Worm (Caenorhabditis elegans) whole organism, L4 larva: Measurements from ENCODE around the gene C51E3.10.

ENCODE experiments used
- F49E8.2 ChIP-seq: sonication (generic microtip); optimal IDR thresholded peaks from 2 replicates; lab custom pipeline; 2016; ENCODE audit warnings: missing compliant biosample characterization, mild to moderate bottlenecking, missing genetic modification characterization, borderline replicate concordance
- R02D3.7 ChIP-seq: fragments of 150-350 bp; sonication (generic microtip); optimal IDR thresholded peaks from 3 replicates; lab custom pipeline; 2014; ENCODE audit warnings: missing biosample characterization, missing genetic modification characterization
- T26A8.4 ChIP-seq: fragments of 200-800 bp; sonication (Bioruptor generic); IDR thresholded peaks from 2 replicates; pipeline ENCODE4 v1.3.6; 2022; ENCODE audit warnings: missing genetic modification characterization, missing compliant biosample characterization
- ama-1 ChIP-seq: fragments of 150-350 bp; optimal IDR thresholded peaks from 2 replicates; lab custom pipeline; 2014; ENCODE audit warnings: inconsistent platforms, mixed read lengths
- arid-1 ChIP-seq: fragments of 200-800 bp; sonication (Bioruptor generic); conservative IDR thresholded peaks from 2 replicates; pipeline ENCODE4 v1.3.6; 2022; ENCODE audit warnings: missing genetic modification reagents, missing genetic modification characterization, missing compliant biosample characterization
- ceh-20 ChIP-seq: fragments of 200-800 bp; sonication (Bioruptor generic); IDR thresholded peaks from 2 replicates; pipeline ENCODE4 v1.3.6; 2022; ENCODE audit warnings: missing genetic modification reagents, missing genetic modification characterization, missing compliant biosample characterization
- ctbp-1 ChIP-seq: fragments of 200-800 bp; sonication (Bioruptor generic); IDR thresholded peaks from 2 replicates; pipeline ENCODE4 v1.3.6; 2022; ENCODE audit warnings: missing genetic modification reagents, missing genetic modification characterization, missing compliant biosample characterization
- daf-16 ChIP-seq, 3 experiments: sonication (generic microtip); optimal IDR thresholded peaks; 2 replicates each; lab custom pipeline; 2016 to 2017; ENCODE audit warnings: missing genetic modification characterization in 3 of 3, missing genetic modification reagents in 3 of 3, mild to moderate bottlenecking in 2 of 3, missing compliant biosample characterization in 2 of 3, missing biosample characterization in 1 of 3, moderate library complexity in 1 of 3
- dmd-6 ChIP-seq: fragments of 200-800 bp; sonication (Bioruptor generic); IDR thresholded peaks from 2 replicates; pipeline ENCODE4 v1.3.6; 2022; ENCODE audit warnings: missing genetic modification reagents, missing genetic modification characterization, missing compliant biosample characterization
- dmd-8 ChIP-seq: fragments of 200-800 bp; sonication (Bioruptor generic); IDR thresholded peaks from 2 replicates; pipeline ENCODE4 v1.3.6; 2022; ENCODE audit warnings: missing genetic modification characterization, missing compliant biosample characterization
- duxl-1 ChIP-seq: sonication (generic microtip); optimal IDR thresholded peaks from 2 replicates; lab custom pipeline; 2016; ENCODE audit warnings: mild to moderate bottlenecking, missing genetic modification characterization, moderate library complexity, missing compliant biosample characterization; ENCODE audit not compliant: poor library complexity
- dve-1 ChIP-seq: sonication (generic microtip); optimal IDR thresholded peaks from 2 replicates; lab custom pipeline; 2017; ENCODE audit warnings: antibody characterized with exemption, mild to moderate bottlenecking, missing genetic modification characterization, missing compliant biosample characterization; ENCODE audit not compliant: insufficient read depth
- egl-43 ChIP-seq: fragments of 200-800 bp; sonication (Bioruptor generic); IDR thresholded peaks from 2 replicates; pipeline ENCODE4 v1.3.6; 2022; ENCODE audit warnings: missing genetic modification reagents, missing genetic modification characterization, missing compliant biosample characterization
- hlh-30 ChIP-seq: sonication (generic microtip); optimal IDR thresholded peaks from 2 replicates; lab custom pipeline; 2017; ENCODE audit warnings: antibody characterized with exemption, mild to moderate bottlenecking, missing genetic modification characterization, missing compliant biosample characterization; ENCODE audit not compliant: insufficient read depth
- jun-1 ChIP-seq: fragments of 150-350 bp; optimal IDR thresholded peaks from 2 replicates; lab custom pipeline; 2014; ENCODE audit warnings: missing biosample characterization, missing genetic modification reagents, missing genetic modification characterization
- lin-13 ChIP-seq: fragments of 150-350 bp; optimal IDR thresholded peaks from 2 replicates; lab custom pipeline; 2014; ENCODE audit warnings: missing biosample characterization, missing genetic modification reagents, missing genetic modification characterization
- lir-3 ChIP-seq: sonication (generic microtip); optimal IDR thresholded peaks from 2 replicates; lab custom pipeline; 2016; ENCODE audit warnings: mild to moderate bottlenecking, missing genetic modification characterization, missing compliant biosample characterization
- lsy-2 ChIP-seq, 2 experiments: fragments of 150-350 bp in 1 of 2; sonication (generic microtip) in 1 of 2; optimal IDR thresholded peaks; 2 replicates each; lab custom pipeline; 2014 to 2017; ENCODE audit warnings: missing biosample characterization in 2 of 2, missing genetic modification characterization in 2 of 2
- madf-9 ChIP-seq: fragments of 200-800 bp; sonication (Bioruptor generic); conservative IDR thresholded peaks from 2 replicates; pipeline ENCODE4 v1.3.6; 2022; ENCODE audit warnings: missing genetic modification reagents, missing genetic modification characterization, missing compliant biosample characterization
- mdl-1 ChIP-seq, 2 experiments: fragments of 150-350 bp in 1 of 2; sonication (generic microtip) in 1 of 2; optimal IDR thresholded peaks; 2 replicates each; lab custom pipeline; 2014 to 2017; ENCODE audit warnings: missing biosample characterization in 2 of 2, missing genetic modification characterization in 2 of 2
- mep-1 ChIP-seq: fragments of 150-350 bp; sonication (generic microtip); optimal IDR thresholded peaks from 3 replicates; lab custom pipeline; 2014; ENCODE audit warnings: missing biosample characterization, missing genetic modification characterization
- mxl-2 ChIP-seq: fragments of 200-800 bp; sonication (Bioruptor generic); conservative IDR thresholded peaks from 2 replicates; pipeline ENCODE4 v1.3.6; 2022; ENCODE audit warnings: missing genetic modification reagents, missing genetic modification characterization, missing compliant biosample characterization
- mxl-3 ChIP-seq: fragments of 200-800 bp; sonication (Bioruptor generic); optimal IDR thresholded peaks from 2 replicates; lab custom pipeline; 2018; ENCODE audit warnings: mild to moderate bottlenecking, missing genetic modification characterization, missing compliant biosample characterization
- nhr-10 ChIP-seq: fragments of 150-350 bp; optimal IDR thresholded peaks from 2 replicates; lab custom pipeline; 2014; ENCODE audit warnings: missing biosample characterization, missing genetic modification characterization
- nhr-111 ChIP-seq: fragments of 200-800 bp; sonication (Bioruptor generic); optimal IDR thresholded peaks from 2 replicates; lab custom pipeline; 2018; ENCODE audit warnings: mild to moderate bottlenecking, missing genetic modification characterization, missing compliant biosample characterization
- nhr-25 ChIP-seq: sonication (generic microtip); optimal IDR thresholded peaks from 2 replicates; lab custom pipeline; 2017; ENCODE audit warnings: missing genetic modification characterization, mild to moderate bottlenecking, missing compliant biosample characterization, antibody characterized with exemption, moderate library complexity, borderline replicate concordance; ENCODE audit not compliant: insufficient read depth
- nhr-28 ChIP-seq: fragments of 150-350 bp; optimal IDR thresholded peaks from 2 replicates; lab custom pipeline; 2014; ENCODE audit warnings: missing biosample characterization, missing genetic modification characterization
- nhr-6 ChIP-seq: fragments of 150-350 bp; optimal IDR thresholded peaks from 2 replicates; lab custom pipeline; 2014; ENCODE audit warnings: missing biosample characterization, missing genetic modification characterization
- nhr-76 ChIP-seq: fragments of 150-350 bp; optimal IDR thresholded peaks from 2 replicates; lab custom pipeline; 2014; ENCODE audit warnings: missing biosample characterization, missing genetic modification characterization
- nhr-77 ChIP-seq: fragments of 150-350 bp; optimal IDR thresholded peaks from 2 replicates; lab custom pipeline; 2014; ENCODE audit warnings: missing biosample characterization, missing genetic modification characterization
- php-3 ChIP-seq: fragments of 200-800 bp; sonication (Bioruptor generic); IDR thresholded peaks from 2 replicates; pipeline ENCODE4 v1.3.6; 2022; ENCODE audit warnings: missing genetic modification reagents, missing genetic modification characterization, missing compliant biosample characterization
- pqm-1 ChIP-seq: sonication (generic microtip); optimal IDR thresholded peaks from 2 replicates; lab custom pipeline; 2017; ENCODE audit warnings: missing biosample characterization, missing genetic modification characterization
- rbr-2 ChIP-seq: sonication (generic microtip); optimal IDR thresholded peaks from 2 replicates; lab custom pipeline; 2016; ENCODE audit warnings: missing genotype, missing genetic modification characterization, missing compliant biosample characterization
- unc-130 ChIP-seq: sonication (generic microtip); optimal IDR thresholded peaks from 2 replicates; lab custom pipeline; 2016; ENCODE audit warnings: missing genetic modification reagents, missing genetic modification characterization, missing compliant biosample characterization
- unc-62 ChIP-seq, 3 experiments: fragments of 150-350 bp in 1 of 3; sonication (generic microtip); optimal IDR thresholded peaks in 2 of 3; peaks in 1 of 3; 1 replicate in 1 of 3; 2 replicates in 2 of 3; lab custom pipeline; 2014 to 2017; ENCODE audit warnings: missing biosample characterization in 3 of 3, missing genetic modification characterization in 3 of 3, missing genetic modification reagents in 3 of 3, missing genotype in 1 of 3

The C51E3.10 gene

ce11 chrV:10174632-10175075 is 13.7 kb upstream of the C51E3.10 start (continued):
- TF ChIP-seq T26A8.4 (GFP tag; lab: Robert Waterston, UW) (no peak), dve-1 (tag; lab: Kevin White, UChicago) (no peak), mxl-2 (no peak), dmd-8 (GFP tag; lab: Robert Waterston, UW) (no peak), nhr-25 (no peak), mxl-3 (GFP tag; lab: Kevin White, UChicago) (peak; percentile 28), lir-3 (tag; lab: Kevin White, UChicago) (no peak), ama-1 (lab: Kevin White, UChicago) (no peak), nhr-6 (no peak), duxl-1 (tag; lab: Kevin White, UChicago) (no peak), rbr-2 (tag; lab: Kevin White, UChicago) (peak; percentile 89)

DNA sequence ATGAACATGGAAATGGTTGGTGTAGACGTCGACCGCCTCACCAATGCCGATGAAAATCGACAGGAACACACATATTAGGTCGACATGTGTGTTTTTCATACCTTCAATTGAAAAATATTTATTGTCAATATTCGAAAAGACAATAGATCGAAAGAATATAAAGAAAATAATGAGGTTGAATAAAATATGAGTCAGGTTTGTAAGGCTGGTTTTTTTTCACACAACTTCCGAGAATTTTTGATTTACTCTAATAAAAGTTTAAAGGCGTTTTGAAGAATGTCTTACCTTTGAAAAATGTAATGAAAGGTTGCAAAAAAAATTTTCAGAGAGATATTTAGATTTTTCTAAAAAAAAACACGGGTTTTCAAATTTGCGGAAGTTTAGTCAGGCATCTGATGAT is 12.7 kb upstream of the C51E3.10 start, which contains the start of gene egl-3:
Gene egl-3 (minus strand): TSS at position 101 of the 400 bp plus-strand sequence.
- TF ChIP-seq unc-62 (GFP tag; optimal IDR thresholded peaks at IDR 0.05 in 1 of 2; lab: Kevin White, UChicago) = peak in 1 of 2 experiments; percentile 26
- no peak for TF ChIP-seq unc-62 (tag; optimal IDR thresholded peaks at IDR 0.05; lab: Kevin White, UChicago)
- TF ChIP-seq nhr-111 (GFP tag; lab: Kevin White, UChicago) = no peak
- TF ChIP-seq, all 104 proteins: peak for 1

DNA sequence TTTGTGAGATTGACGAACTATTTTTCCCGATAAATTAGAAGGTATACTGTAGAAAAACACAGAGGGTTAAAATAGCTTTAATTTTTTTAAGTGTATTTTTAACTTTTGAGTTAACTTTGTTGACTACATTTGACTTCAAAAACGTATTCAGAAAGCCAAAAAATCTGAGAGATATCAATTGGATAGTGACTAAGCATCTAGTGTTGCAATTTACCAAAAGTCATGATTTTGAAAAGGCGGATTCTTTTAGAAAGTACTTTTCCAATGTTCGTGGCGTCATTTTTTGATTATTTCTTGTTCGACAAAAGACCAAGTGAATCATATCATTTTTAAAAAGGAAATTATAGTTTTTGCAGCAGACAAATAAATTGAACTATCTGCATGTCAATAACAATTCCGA is 7.9 kb upstream of the C51E3.10 start:
- no peak for TF ChIP-seq jun-1
- TF ChIP-seq nhr-28 (tag; lab: Kevin White, UChicago) = no peak
- no peak for TF ChIP-seq nhr-76 (tag; lab: Kevin White, UChicago)
- no peak for TF ChIP-seq ctbp-1 (GFP tag; lab: Robert Waterston, UW)
- TF ChIP-seq mep-1 (tag; lab: Kevin White, UChicago) = peak; percentile 49
- TF ChIP-seq lin-13 (GFP tag; lab: Kevin White, UChicago) = peak; percentile 24

ce11 chrV:10166368-10166767 is 5.4 kb upstream of the C51E3.10 start, which contains the start of gene C51E3.6:
C51E3.6 (minus strand) TSS chrV:10166468.
- TF ChIP-seq madf-9 (GFP tag; lab: Robert Waterston, UW) (no peak), R02D3.7 (no peak), dmd-6 (GFP tag; lab: Robert Waterston, UW) (no peak), ceh-20 (GFP tag; lab: Robert Waterston, UW) (no peak), egl-43 (GFP tag; lab: Robert Waterston, UW) (no peak), arid-1 (GFP tag; lab: Robert Waterston, UW) (no peak), hlh-30 (tag; lab: Kevin White, UChicago) (no peak), F49E8.2 (tag; lab: Kevin White, UChicago) (no peak), unc-130 (GFP tag; lab: Kevin White, UChicago) (no peak)

DNA sequence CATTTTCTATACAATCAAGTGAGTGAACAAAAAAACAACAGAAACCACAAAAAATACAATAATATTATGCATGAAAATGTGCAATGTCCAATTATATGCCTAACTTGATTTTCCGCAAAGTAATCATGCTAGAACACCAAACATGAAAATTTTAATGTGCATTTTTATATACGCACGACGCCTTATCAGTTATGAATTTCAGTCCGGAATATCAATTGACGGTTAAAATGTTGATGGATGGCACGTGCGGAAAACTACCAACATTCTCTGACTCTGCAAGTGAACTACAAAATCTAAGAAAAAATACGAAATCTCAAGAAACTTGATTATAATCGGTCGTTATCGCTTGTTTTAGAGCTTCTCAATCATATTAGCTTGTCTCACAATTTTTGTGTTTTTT is 962 bp downstream of the C51E3.10 start:
- TF ChIP-seq pqm-1 (tag; lab: Kevin White, UChicago) (peak; percentile 1), mdl-1 (tag; optimal IDR thresholded peaks at IDR 0.05; lab: Kevin White, UChicago) (peak in 1 of 2 experiments; percentile 64), daf-16 (GFP tag; optimal IDR thresholded peaks at IDR 0.05; lab: Kevin White, UChicago) (no peak), daf-16 (tag; optimal IDR thresholded peaks at IDR 0.05; lab: Kevin White, UChicago) (peak; percentile 66), nhr-28 (tag; lab: Kevin White, UChicago) (peak; percentile 54), dve-1 (tag; lab: Kevin White, UChicago) (peak; percentile 64), nhr-77 (peak; percentile 31), hlh-30 (tag; lab: Kevin White, UChicago) (peak; percentile 42), php-3 (GFP tag; lab: Robert Waterston, UW) (peak; percentile 87), nhr-10 (tag; lab: Kevin White, UChicago) (no peak), lsy-2 (tag; optimal IDR thresholded peaks at IDR 0.05; lab: Kevin White, UChicago) (no peak), dmd-6 (GFP tag; lab: Robert Waterston, UW) (peak; percentile 82)
